Worm (Caenorhabditis elegans) whole organism, mixed stage, embryonic: ENCODE data around the gene Y104H12D.2.
A peak's percentile ranks its signal among the peaks of the same experiment; 100 is the strongest.

Experiments
- M03D4.4 ChIP-seq: sonication (generic microtip); optimal IDR thresholded peaks from 2 replicates; lab custom pipeline; 2017; ENCODE audit warnings: mild to moderate bottlenecking, missing genetic modification characterization, missing compliant biosample characterization
- ceh-39 ChIP-seq: fragments of 150-350 bp; optimal IDR thresholded peaks from 2 replicates; lab custom pipeline; 2014; ENCODE audit warnings: missing biosample characterization, missing genetic modification characterization
- ceh-83 ChIP-seq: fragments of 200-800 bp; sonication (Bioruptor generic); optimal IDR thresholded peaks from 2 replicates; lab custom pipeline; 2018; ENCODE audit warnings: mild to moderate bottlenecking, missing genetic modification characterization, missing compliant biosample characterization
- ces-1 ChIP-seq: fragments of 150-350 bp; optimal IDR thresholded peaks from 2 replicates; lab custom pipeline; 2014; ENCODE audit warnings: missing biosample characterization, missing genetic modification reagents, missing genetic modification characterization
- cnd-1 ChIP-seq: fragments of 200-800 bp; sonication (Bioruptor generic); optimal IDR thresholded peaks from 2 replicates; lab custom pipeline; 2018; ENCODE audit warnings: mild to moderate bottlenecking, missing genetic modification characterization, missing compliant biosample characterization
- drap-1 ChIP-seq: fragments of 200-800 bp; sonication (Bioruptor generic); optimal IDR thresholded peaks from 3 replicates; lab custom pipeline; 2018; ENCODE audit warnings: mild to moderate bottlenecking, missing genetic modification characterization, missing compliant biosample characterization
- elt-1 ChIP-seq: sonication (generic microtip); optimal IDR thresholded peaks from 2 replicates; lab custom pipeline; 2017; ENCODE audit warnings: missing genetic modification characterization, mild to moderate bottlenecking, missing compliant biosample characterization, antibody characterized with exemption, moderate library complexity, borderline replicate concordance; ENCODE audit not compliant: insufficient read depth
- elt-3 ChIP-seq: fragments of 150-350 bp; optimal IDR thresholded peaks from 2 replicates; lab custom pipeline; 2014; ENCODE audit warnings: missing biosample characterization, missing genetic modification characterization
- flh-1 ChIP-seq: fragments of 200-800 bp; sonication (Bioruptor generic); optimal IDR thresholded peaks from 2 replicates; lab custom pipeline; 2018; ENCODE audit warnings: mild to moderate bottlenecking, missing genetic modification characterization, moderate library complexity, missing compliant biosample characterization
- ham-2 ChIP-seq: fragments of 200-800 bp; sonication (Bioruptor generic); optimal IDR thresholded peaks from 2 replicates; lab custom pipeline; 2018; ENCODE audit warnings: mild to moderate bottlenecking, missing genetic modification characterization, missing compliant biosample characterization
- hlh-1 ChIP-seq: fragments of 150-350 bp; optimal IDR thresholded peaks from 2 replicates; lab custom pipeline; 2014; ENCODE audit warnings: missing biosample characterization, missing genetic modification reagents, missing genetic modification characterization
- lin-13 ChIP-seq: fragments of 150-350 bp; optimal IDR thresholded peaks from 2 replicates; lab custom pipeline; 2014; ENCODE audit warnings: missing biosample characterization, missing genetic modification characterization
- lin-32 ChIP-seq: fragments of 200-800 bp; sonication (Bioruptor generic); optimal IDR thresholded peaks from 2 replicates; lab custom pipeline; 2018; ENCODE audit warnings: mild to moderate bottlenecking, missing genetic modification characterization, missing compliant biosample characterization
- lsy-2 ChIP-seq: fragments of 150-350 bp; optimal IDR thresholded peaks from 2 replicates; lab custom pipeline; 2014; ENCODE audit warnings: missing biosample characterization, missing genetic modification characterization
- mep-1 ChIP-seq: fragments of 150-350 bp; optimal IDR thresholded peaks from 2 replicates; lab custom pipeline; 2017; ENCODE audit warnings: missing biosample characterization, missing genetic modification reagents, missing genetic modification characterization, inconsistent platforms
- nhr-76 ChIP-seq: sonication (generic microtip); optimal IDR thresholded peaks from 2 replicates; lab custom pipeline; 2017; ENCODE audit warnings: missing biosample characterization, missing genetic modification characterization
- snpc-4 ChIP-seq: fragments of 150-350 bp; optimal IDR thresholded peaks from 2 replicates; lab custom pipeline; 2014; ENCODE audit warnings: missing biosample characterization, missing genetic modification characterization
- sptf-1 ChIP-seq: sonication (generic microtip); optimal IDR thresholded peaks from 2 replicates; lab custom pipeline; 2017; ENCODE audit warnings: mild to moderate bottlenecking, missing genetic modification characterization, moderate library complexity, missing compliant biosample characterization
- tbx-8 ChIP-seq: fragments of 200-800 bp; sonication (Bioruptor generic); optimal IDR thresholded peaks from 2 replicates; lab custom pipeline; 2018; ENCODE audit warnings: mild to moderate bottlenecking, missing genetic modification characterization, moderate library complexity, missing compliant biosample characterization
- unc-62 ChIP-seq: fragments of 150-350 bp; optimal IDR thresholded peaks from 2 replicates; lab custom pipeline; 2014; ENCODE audit warnings: missing biosample characterization, missing genetic modification reagents, missing genetic modification characterization
- zip-8 ChIP-seq: fragments of 150-350 bp; optimal IDR thresholded peaks from 2 replicates; lab custom pipeline; 2014; ENCODE audit warnings: missing biosample characterization, missing genetic modification characterization
- ztf-11 ChIP-seq: fragments of 150-350 bp; optimal IDR thresholded peaks from 2 replicates; lab custom pipeline; 2014; ENCODE audit warnings: missing biosample characterization, missing genetic modification characterization

The Y104H12D.2 gene

DNA sequence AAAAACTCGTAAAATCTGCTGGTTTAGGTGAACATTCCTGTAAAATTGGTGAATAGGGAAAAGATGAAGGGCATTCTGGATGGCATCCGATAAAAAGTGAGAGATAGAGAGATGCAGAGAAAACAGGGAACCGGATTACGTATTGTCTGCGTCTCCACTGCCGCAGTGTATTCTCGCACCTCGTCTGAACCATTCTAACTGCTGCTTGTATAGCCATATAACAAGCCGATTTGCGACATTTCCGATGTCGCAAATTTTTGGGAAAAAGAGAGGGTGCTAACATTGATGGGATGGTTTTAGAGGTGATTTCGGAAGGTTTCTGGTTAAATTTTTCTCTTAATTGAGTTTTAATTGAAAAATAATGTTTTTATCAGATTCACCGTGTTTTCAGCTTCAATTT, 43.3 kb downstream of the Y104H12D.2 start, which contains the start of gene W09G12.10:
Gene W09G12.10, minus strand, starts transcription at position 121 of the 400 bp plus-strand sequence.
- TF ChIP-seq drap-1 (GFP tag; lab: Kevin White, UChicago): no peak
- peak; percentile 19 for TF ChIP-seq ces-1 (GFP tag; lab: Kevin White, UChicago)
- TF ChIP-seq ham-2 (GFP tag; lab: Kevin White, UChicago): peak; percentile 73
- TF ChIP-seq, all 35 proteins: peak for 2

DNA sequence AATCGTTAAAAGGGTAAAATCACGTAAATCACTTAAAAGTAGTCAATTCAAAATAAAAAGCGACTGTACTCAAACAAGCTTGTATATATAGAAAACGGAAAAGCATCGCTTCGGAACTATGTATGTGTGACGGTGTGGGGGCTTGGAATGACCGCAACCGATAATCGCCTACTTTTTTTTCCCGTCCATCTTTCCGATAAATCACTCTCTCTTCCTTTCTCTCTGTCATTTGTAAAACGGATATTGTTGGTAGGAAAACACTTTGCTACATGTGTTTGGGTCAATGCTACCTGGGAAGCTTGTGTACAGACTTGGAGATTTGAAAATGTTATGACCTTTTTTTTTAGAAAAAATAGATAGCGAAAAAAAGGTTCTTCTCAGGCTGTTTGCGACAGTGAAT, 47.0 kb downstream of the Y104H12D.2 start:
- TF ChIP-seq drap-1 (GFP tag; lab: Kevin White, UChicago) (no peak), ces-1 (GFP tag; lab: Kevin White, UChicago) (no peak), lsy-2 (tag; lab: Kevin White, UChicago) (no peak), elt-1 (tag; lab: Kevin White, UChicago) (no peak), M03D4.4 (tag; lab: Kevin White, UChicago) (no peak), snpc-4 (tag; lab: Kevin White, UChicago) (no peak)
- TF ChIP-seq, all 35 proteins: peak for 0

DNA sequence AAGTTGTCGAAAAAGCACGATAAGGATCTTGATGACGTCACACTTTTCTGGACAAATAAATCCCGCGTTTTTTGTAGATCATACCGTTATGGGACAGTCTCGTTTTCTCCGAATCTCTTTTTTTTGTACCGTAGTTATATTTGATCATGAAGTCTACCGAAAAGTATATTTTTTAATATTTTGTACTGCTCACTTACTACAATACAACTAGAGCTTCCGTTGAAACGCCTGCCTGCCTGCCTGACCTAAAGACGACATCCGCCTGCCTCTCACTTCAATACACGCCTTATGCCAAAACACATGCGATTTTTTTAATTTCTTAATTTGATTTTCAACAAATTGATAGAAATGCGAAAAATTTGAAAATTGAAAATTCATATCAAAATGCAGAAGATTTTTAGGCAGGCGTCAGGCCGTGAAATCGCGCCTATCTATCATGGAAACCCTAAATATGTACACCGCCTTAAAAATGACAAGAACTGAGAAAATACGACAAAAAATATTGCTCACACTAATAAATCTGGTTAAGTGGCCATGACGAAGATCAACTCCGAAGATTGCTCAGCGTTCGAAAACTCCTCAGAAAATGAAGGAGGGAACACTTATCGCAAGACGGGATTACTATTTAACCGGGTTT, 47.9 kb downstream of the Y104H12D.2 start, which contains the start of gene W09G12.8:
Gene W09G12.8, plus strand, starts transcription at position 587 of the 637 bp plus-strand sequence.
- TF ChIP-seq hlh-1 (tag; lab: Kevin White, UChicago): no peak
- peak; percentile 0 for TF ChIP-seq zip-8 (tag; lab: Kevin White, UChicago)
- TF ChIP-seq lin-32: no peak
- TF ChIP-seq flh-1: no peak
- no peak for TF ChIP-seq cnd-1 (tag; lab: Kevin White, UChicago)
- no peak for TF ChIP-seq ceh-83 (GFP tag; lab: Kevin White, UChicago)
- TF ChIP-seq drap-1 (GFP tag; lab: Kevin White, UChicago): no peak
- TF ChIP-seq lin-13 (tag; lab: Kevin White, UChicago): no peak
- no peak for TF ChIP-seq elt-3 (tag; lab: Kevin White, UChicago)

DNA sequence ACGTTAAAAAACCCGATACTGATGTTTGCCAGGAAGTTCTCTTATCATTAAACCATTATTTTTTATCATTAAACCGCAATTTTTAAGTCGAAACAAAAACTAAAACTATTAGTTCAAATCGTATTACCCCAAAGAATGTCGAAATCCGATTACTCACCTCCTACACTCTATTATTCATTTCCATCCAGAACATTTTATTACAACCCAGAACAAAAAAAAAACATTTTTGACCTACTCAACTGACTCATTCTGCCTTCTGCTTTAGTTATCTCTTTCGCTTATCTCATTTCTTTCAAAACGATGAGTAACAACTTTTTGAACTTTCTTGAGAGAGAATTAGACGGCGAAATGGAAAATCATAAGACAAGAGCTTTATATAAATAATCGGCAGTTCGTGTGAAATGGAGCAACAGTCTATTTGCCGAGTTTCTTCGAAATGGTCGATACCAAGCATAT, 50.9 kb downstream of the Y104H12D.2 start, which contains the start of gene W09G12.7:
Gene W09G12.7, plus strand, starts transcription at position 406 of the 456 bp plus-strand sequence.
- TF ChIP-seq elt-1 (tag; lab: Kevin White, UChicago): no peak
- no peak for TF ChIP-seq lin-13 (tag; lab: Kevin White, UChicago)
- no peak for TF ChIP-seq unc-62 (GFP tag; lab: Kevin White, UChicago)
- no peak for TF ChIP-seq tbx-8
- no peak for TF ChIP-seq drap-1 (GFP tag; lab: Kevin White, UChicago)
- no peak for TF ChIP-seq mep-1 (tag; lab: Kevin White, UChicago)
- TF ChIP-seq zip-8 (tag; lab: Kevin White, UChicago): no peak
- TF ChIP-seq ces-1 (GFP tag; lab: Kevin White, UChicago): no peak
- TF ChIP-seq ceh-39 (tag; lab: Kevin White, UChicago): no peak
- TF ChIP-seq sptf-1: no peak
- TF ChIP-seq lin-32: no peak

DNA sequence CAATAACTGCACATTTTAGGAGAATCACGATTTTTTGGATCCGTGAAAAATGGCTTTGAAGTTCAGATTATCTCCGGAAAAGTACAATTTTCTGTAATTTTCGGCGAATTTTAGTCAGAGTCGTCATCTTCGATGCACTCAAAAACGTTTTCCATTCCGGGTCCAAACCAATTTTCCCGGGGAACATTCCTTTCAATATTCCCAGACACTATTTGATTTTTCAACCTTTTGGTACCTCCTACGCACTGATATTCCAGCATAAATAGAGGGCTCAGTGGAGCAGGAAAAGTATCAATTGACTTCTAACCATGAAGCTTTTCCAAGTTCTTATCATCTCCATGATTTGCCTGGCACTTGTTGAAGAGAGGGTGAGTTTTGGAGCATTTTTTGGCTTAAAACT, 53.8 kb downstream of the Y104H12D.2 start, which contains the start of gene W09G12.6:
Gene W09G12.6, plus strand, starts transcription at position 301 of the 400 bp plus-strand sequence.
- no peak for TF ChIP-seq ham-2 (GFP tag; lab: Kevin White, UChicago)
- no peak for TF ChIP-seq cnd-1 (tag; lab: Kevin White, UChicago)
- TF ChIP-seq ceh-83 (GFP tag; lab: Kevin White, UChicago): no peak
- TF ChIP-seq ztf-11: no peak
- TF ChIP-seq nhr-76: no peak
